Worm (Caenorhabditis elegans) whole organism, L4/young adult: Measurements from ENCODE around the gene fbxb-115.

Source experiments
- dao-5 ChIP-seq: sonication (generic microtip); optimal IDR thresholded peaks from 2 replicates; lab custom pipeline; 2016; ENCODE audit warnings: missing genotype, missing genetic modification characterization, moderate library complexity, missing compliant biosample characterization
- him-1 ChIP-seq: sonication (generic microtip); optimal IDR thresholded peaks from 2 replicates; lab custom pipeline; 2016; ENCODE audit warnings: missing genotype, missing genetic modification reagents, missing genetic modification characterization, missing compliant biosample characterization

- TF ChIP-seq dao-5 (tag; lab: Kevin White, UChicago) (no peak), him-1 (tag; lab: Kevin White, UChicago) (no peak)
These were observed 49.9 kb downstream of the fbxb-115 start, which contains the start of the genes Y39B6A.3 and pph-5 for ce11 chrV:19189963-19190597.
